Fruit fly (Drosophila melanogaster) whole organism, embryonic: ENCODE results near the gene CtsF.

ENCODE experiments used
- Bteb2 ChIP-seq: fragments of 200-800 bp; sonication (Bioruptor generic); optimal IDR thresholded peaks from 2 replicates; lab custom pipeline; 2016; ENCODE audit warnings: missing biosample characterization, missing genetic modification characterization
- CG10979 ChIP-seq: fragments of 200-800 bp; sonication (Bioruptor generic); optimal IDR thresholded peaks from 2 replicates; lab custom pipeline; 2018; ENCODE audit warnings: missing biosample characterization, mild to moderate bottlenecking, missing genetic modification characterization, moderate library complexity
- CG11560 ChIP-seq: fragments of 200-800 bp; sonication (Bioruptor generic); IDR thresholded peaks from 3 replicates; pipeline ENCODE4 v1.3.6; 2022; ENCODE audit warnings: missing biosample characterization, missing genetic modification characterization
- CG12219 ChIP-seq: fragments of 200-800 bp; sonication (Bioruptor generic); optimal IDR thresholded peaks from 3 replicates; lab custom pipeline; 2018; ENCODE audit warnings: missing biosample characterization, mild to moderate bottlenecking, missing genetic modification characterization
- CG13296 ChIP-seq: fragments of 200-800 bp; sonication (Bioruptor generic); optimal IDR thresholded peaks from 3 replicates; lab custom pipeline; 2018; ENCODE audit warnings: missing biosample characterization, mild to moderate bottlenecking, missing genetic modification characterization
- CG1603 ChIP-seq: fragments of 200-800 bp; sonication (Bioruptor generic); optimal IDR thresholded peaks from 2 replicates; lab custom pipeline; 2019; ENCODE audit warnings: missing biosample characterization, mild to moderate bottlenecking, missing genetic modification characterization, moderate library complexity
- CG16815 ChIP-seq: fragments of 200-800 bp; sonication (Bioruptor generic); optimal IDR thresholded peaks from 3 replicates; lab custom pipeline; 2017; ENCODE audit warnings: missing biosample characterization, mild to moderate bottlenecking, missing genetic modification characterization
- CG17186 ChIP-seq: fragments of 200-800 bp; sonication (Bioruptor generic); optimal IDR thresholded peaks from 3 replicates; lab custom pipeline; 2017; ENCODE audit warnings: missing biosample characterization, missing genetic modification reagents, missing genetic modification characterization
- CG17359 ChIP-seq: fragments of 200-800 bp; sonication (Bioruptor generic); optimal IDR thresholded peaks from 3 replicates; lab custom pipeline; 2018; ENCODE audit warnings: missing biosample characterization, mild to moderate bottlenecking, missing genetic modification characterization, moderate library complexity
- CG18599 ChIP-seq: fragments of 200-800 bp; sonication (Bioruptor generic); optimal IDR thresholded peaks from 3 replicates; lab custom pipeline; 2017; ENCODE audit warnings: missing biosample characterization, missing genetic modification characterization, mild to moderate bottlenecking, moderate library complexity, missing genetic modification reagents
- CG3281 ChIP-seq: fragments of 200-800 bp; sonication (Bioruptor generic); optimal IDR thresholded peaks from 3 replicates; lab custom pipeline; 2017; ENCODE audit warnings: missing biosample characterization, mild to moderate bottlenecking, missing genetic modification characterization
- CG42726 ChIP-seq: fragments of 200-800 bp; sonication (Bioruptor generic); IDR thresholded peaks from 2 replicates; pipeline ENCODE4 v1.3.6; 2022; ENCODE audit warnings: missing biosample characterization, missing genetic modification characterization; ENCODE audit not compliant: partially characterized antibody
- CG6254 ChIP-seq: fragments of 200-800 bp; sonication (Bioruptor generic); optimal IDR thresholded peaks from 3 replicates; lab custom pipeline; 2017; ENCODE audit warnings: mild to moderate bottlenecking, missing biosample characterization, missing genetic modification reagents, missing genetic modification characterization
- CG7839 ChIP-seq: fragments of 200-800 bp; sonication (Bioruptor generic); optimal IDR thresholded peaks from 3 replicates; lab custom pipeline; 2018; ENCODE audit warnings: missing biosample characterization, mild to moderate bottlenecking, missing genetic modification characterization, moderate library complexity
- CG8290 ChIP-seq, 3 experiments: fragments of 200-800 bp; sonication (Bioruptor generic); optimal IDR thresholded peaks; 2 replicates each; lab custom pipeline; 2016 to 2019; ENCODE audit warnings: missing biosample characterization in 3 of 3, missing genetic modification characterization in 3 of 3, mild to moderate bottlenecking in 2 of 3, moderate library complexity in 1 of 3
- CG8924 ChIP-seq: fragments of 200-800 bp; optimal IDR thresholded peaks from 3 replicates; lab custom pipeline; 2019; ENCODE audit warnings: missing biosample characterization, mild to moderate bottlenecking, missing genetic modification characterization, moderate library complexity
- CG9876 ChIP-seq: fragments of 200-800 bp; sonication (Bioruptor generic); optimal IDR thresholded peaks from 2 replicates; lab custom pipeline; 2016; ENCODE audit warnings: missing biosample characterization, missing genetic modification characterization
- E2f2 ChIP-seq: fragments of 200-800 bp; sonication (Bioruptor generic); IDR thresholded peaks from 2 replicates; pipeline ENCODE4 v1.3.6; 2022; ENCODE audit warnings: missing biosample characterization, missing genetic modification characterization
- Gug ChIP-seq: fragments of 200-800 bp; sonication (Bioruptor generic); IDR thresholded peaks from 4 replicates; pipeline ENCODE4 v1.3.6; 2022; ENCODE audit warnings: missing biosample characterization, missing genetic modification characterization
- H15 ChIP-seq: fragments of 200-800 bp; sonication (Bioruptor generic); IDR thresholded peaks from 3 replicates; pipeline ENCODE4 v1.3.6; 2022; ENCODE audit warnings: missing biosample characterization, missing genetic modification characterization
- HLHmδ ChIP-seq: fragments of 200-800 bp; sonication (Bioruptor generic); optimal IDR thresholded peaks from 2 replicates; lab custom pipeline; 2018; ENCODE audit warnings: missing biosample characterization, mild to moderate bottlenecking, missing genetic modification characterization, moderate library complexity
- Hr3 ChIP-seq: fragments of 200-800 bp; sonication (Bioruptor generic); optimal IDR thresholded peaks from 3 replicates; lab custom pipeline; 2016; ENCODE audit warnings: missing biosample characterization, missing genetic modification characterization
- Hsf ChIP-seq: fragments of 200-800 bp; sonication (Bioruptor generic); optimal IDR thresholded peaks from 3 replicates; lab custom pipeline; 2016; ENCODE audit warnings: missing biosample characterization, missing genetic modification characterization
- Mad ChIP-seq: fragments of 200-800 bp; sonication (Bioruptor generic); optimal IDR thresholded peaks from 2 replicates; lab custom pipeline; 2016; ENCODE audit warnings: missing biosample characterization, missing genetic modification characterization
- Mrtf ChIP-seq: fragments of 200-800 bp; sonication (Bioruptor generic); IDR thresholded peaks from 3 replicates; pipeline ENCODE4 v1.3.6; 2022; ENCODE audit warnings: missing biosample characterization, missing genetic modification characterization
- NC2β ChIP-seq: fragments of 200-800 bp; sonication (Bioruptor generic); optimal IDR thresholded peaks from 2 replicates; lab custom pipeline; 2016; ENCODE audit warnings: missing biosample characterization, missing genetic modification characterization
- Nf-YA ChIP-seq: fragments of 200-800 bp; sonication (Bioruptor generic); IDR thresholded peaks from 2 replicates; pipeline ENCODE4 v1.3.6; 2022; ENCODE audit warnings: missing biosample characterization, missing genetic modification characterization
- Ptx1 ChIP-seq: fragments of 200-800 bp; sonication (Bioruptor generic); IDR thresholded peaks from 2 replicates; pipeline ENCODE4 v1.3.6; 2022; ENCODE audit warnings: missing biosample characterization, missing genetic modification characterization
- Sry-β ChIP-seq: fragments of 200-800 bp; sonication (Bioruptor generic); optimal IDR thresholded peaks from 2 replicates; lab custom pipeline; 2018; ENCODE audit warnings: missing biosample characterization, mild to moderate bottlenecking, missing genetic modification characterization, moderate library complexity
- Xrp1 ChIP-seq: fragments of 200-800 bp; sonication (Bioruptor generic); IDR thresholded peaks from 2 replicates; pipeline ENCODE4 v1.3.6; 2022; ENCODE audit warnings: missing biosample characterization, missing genetic modification characterization
- aop ChIP-seq: fragments of 200-800 bp; sonication (Bioruptor generic); IDR thresholded peaks from 2 replicates; pipeline ENCODE4 v1.3.6; 2022; ENCODE audit warnings: missing biosample characterization, missing genetic modification characterization
- az2 ChIP-seq: fragments of 200-800 bp; sonication (Bioruptor generic); optimal IDR thresholded peaks from 3 replicates; lab custom pipeline; 2016; ENCODE audit warnings: missing biosample characterization, missing genetic modification characterization
- bab2 ChIP-seq: fragments of 200-800 bp; sonication (Bioruptor generic); optimal IDR thresholded peaks from 2 replicates; lab custom pipeline; 2016; ENCODE audit warnings: missing biosample characterization, missing genetic modification characterization
- bsh ChIP-seq, 2 experiments: fragments of 200-800 bp; sonication (Bioruptor generic); optimal IDR thresholded peaks; 2 replicates each; lab custom pipeline; 2017 to 2018; ENCODE audit warnings: mild to moderate bottlenecking in 2 of 2, missing biosample characterization in 2 of 2, missing genetic modification characterization in 2 of 2, moderate library complexity in 1 of 2
- ci ChIP-seq: fragments of 200-800 bp; sonication (Bioruptor generic); IDR thresholded peaks from 3 replicates; pipeline ENCODE4 v1.3.6; 2022; ENCODE audit warnings: missing biosample characterization, missing genetic modification characterization
- dpn ChIP-seq, 2 experiments: fragments of 200-800 bp; sonication (Bioruptor generic); optimal IDR thresholded peaks; 3 replicates each; lab custom pipeline; 2016; ENCODE audit warnings: missing biosample characterization in 2 of 2, missing genetic modification characterization in 2 of 2
- ewg ChIP-seq: fragments of 200-800 bp; sonication (Bioruptor generic); optimal IDR thresholded peaks from 3 replicates; lab custom pipeline; 2017; ENCODE audit warnings: mild to moderate bottlenecking, missing biosample characterization, missing genetic modification reagents, missing genetic modification characterization
- fd3F ChIP-seq: fragments of 200-800 bp; sonication (Bioruptor generic); optimal IDR thresholded peaks from 2 replicates; lab custom pipeline; 2018; ENCODE audit warnings: missing biosample characterization, mild to moderate bottlenecking, missing genetic modification characterization, moderate library complexity
- hb ChIP-seq: fragments of 200-800 bp; sonication (Bioruptor generic); IDR thresholded peaks from 3 replicates; pipeline ENCODE4 v1.3.6; 2022; ENCODE audit warnings: missing biosample characterization, missing genetic modification characterization; ENCODE audit not compliant: partially characterized antibody
- kah ChIP-seq: fragments of 200-800 bp; sonication (Bioruptor generic); optimal IDR thresholded peaks from 2 replicates; lab custom pipeline; 2018; ENCODE audit warnings: missing biosample characterization, mild to moderate bottlenecking, missing genetic modification characterization
- maf-S ChIP-seq: fragments of 200-800 bp; sonication (Bioruptor generic); optimal IDR thresholded peaks from 2 replicates; lab custom pipeline; 2016; ENCODE audit warnings: missing biosample characterization, missing genetic modification characterization
- mld ChIP-seq: fragments of 200-800 bp; sonication (Bioruptor generic); IDR thresholded peaks from 3 replicates; pipeline ENCODE4 v1.3.6; 2022; ENCODE audit warnings: missing biosample characterization, missing genetic modification characterization; ENCODE audit not compliant: partially characterized antibody
- sc ChIP-seq, 3 experiments: fragments of >200 bp in 2 of 3; fragments of 200-800 bp in 1 of 3; sonication (Bioruptor generic) in 1 of 3; optimal IDR thresholded peaks; 2 replicates in 2 of 3; 3 replicates in 1 of 3; lab custom pipeline; 2017; ENCODE audit warnings: mild to moderate bottlenecking in 1 of 3, missing biosample characterization in 1 of 3, missing genetic modification characterization in 1 of 3, missing genetic modification reagents in 1 of 3
- sens-2 ChIP-seq: fragments of 200-800 bp; sonication (Bioruptor generic); IDR thresholded peaks from 2 replicates; pipeline ENCODE4 v1.3.6; 2022; ENCODE audit warnings: missing biosample characterization, missing genetic modification characterization
- slbo ChIP-seq: fragments of 200-800 bp; sonication (Bioruptor generic); IDR thresholded peaks from 2 replicates; pipeline ENCODE4 v1.3.6; 2022; ENCODE audit warnings: missing biosample characterization, missing genetic modification characterization
- tgo ChIP-seq: fragments of 200-800 bp; sonication (Bioruptor generic); IDR thresholded peaks from 3 replicates; pipeline ENCODE4 v1.3.6; 2022; ENCODE audit warnings: missing biosample characterization, missing genetic modification characterization
- tio ChIP-seq: fragments of 200-800 bp; sonication (Bioruptor generic); optimal IDR thresholded peaks from 2 replicates; lab custom pipeline; 2017; ENCODE audit warnings: missing biosample characterization, missing genetic modification characterization, inconsistent platforms
- vvl ChIP-seq: fragments of 200-800 bp; sonication (Bioruptor generic); IDR thresholded peaks from 2 replicates; pipeline ENCODE4 v1.3.6; 2022; ENCODE audit warnings: missing biosample characterization, missing genetic modification characterization
- z ChIP-seq: fragments of 200-800 bp; sonication (Bioruptor generic); IDR thresholded peaks from 3 replicates; pipeline ENCODE4 v1.3.6; 2022; ENCODE audit warnings: missing biosample characterization, missing genetic modification characterization

CtsF gene

DNA sequence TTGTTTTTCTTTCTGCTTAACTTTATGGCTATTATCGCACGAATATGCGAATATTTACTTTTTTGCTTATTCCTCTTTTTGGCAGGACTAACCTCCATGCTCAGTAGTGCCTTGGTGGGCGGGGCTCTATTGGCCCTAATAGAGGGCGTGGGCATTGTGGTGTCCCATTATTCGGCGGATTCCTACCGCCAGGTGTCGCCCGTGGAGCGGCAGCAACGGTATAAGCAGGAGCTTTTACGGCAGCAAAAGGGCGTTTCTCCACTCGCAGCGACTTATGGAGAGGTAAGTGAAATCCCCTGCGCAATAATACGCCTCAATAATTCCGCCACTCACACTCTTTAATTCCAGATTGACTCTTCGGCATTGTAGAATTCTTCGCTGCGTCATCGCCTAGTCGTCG is 49.1 kb upstream of the CtsF start (continued):
- TF ChIP-seq CG8924 (tag; lab: Kevin White, UChicago) (no peak), E2f2 (GFP tag; lab: Robert Waterston, UW) (no peak), fd3F (GFP tag; lab: Kevin White, UChicago) (no peak), slbo (GFP tag; lab: Robert Waterston, UW) (no peak), CG13296 (peak; percentile 15), maf-S (no peak), CG9876 (GFP tag; lab: Kevin White, UChicago) (no peak), CG3281 (GFP tag; lab: Kevin White, UChicago) (no peak), Ptx1 (GFP tag; lab: Robert Waterston, UW) (0 out of 2 replicates have a peak, but pooled peaks have one; percentile 9), tgo (GFP tag; lab: Robert Waterston, UW) (no peak), bab2 (GFP tag; lab: Kevin White, UChicago) (no peak), bsh (GFP tag; optimal IDR thresholded peaks at IDR 0.05; lab: Kevin White, UChicago) (peak in 1 of 2 experiments; percentile 30), CG6254 (GFP tag; lab: Kevin White, UChicago) (peak; percentile 29), tio (GFP tag; lab: Kevin White, UChicago) (no peak), Nf-YA (GFP tag; lab: Robert Waterston, UW) (no peak), Bteb2 (no peak), z (GFP tag; lab: Robert Waterston, UW) (no peak), kah (peak; percentile 34), ci (GFP tag; lab: Robert Waterston, UW) (peak; percentile 83), mld (GFP tag; lab: Robert Waterston, UW) (no peak), hb (GFP tag; lab: Robert Waterston, UW) (0 out of 3 replicates have a peak, but pooled peaks have one; percentile 40), Hsf (GFP tag; lab: Kevin White, UChicago) (peak; percentile 19), vvl (GFP tag; lab: Robert Waterston, UW) (peak; percentile 47; the same call in 1 of the 2 replicates), CG42726 (GFP tag; lab: Robert Waterston, UW) (peak; percentile 54; the same call in 1 of the 2 replicates), HLHmδ (GFP tag; lab: Kevin White, UChicago) (peak; percentile 65), CG17186 (GFP tag; lab: Kevin White, UChicago) (no peak), dpn (GFP tag; optimal IDR thresholded peaks at IDR 0.05; lab: Kevin White, UChicago) (peak in 1 of 2 experiments; percentile 27), sc (optimal IDR thresholded peaks at IDR 0.05; lab: Kevin White, UChicago) (no peak), sc (GFP tag; optimal IDR thresholded peaks at IDR 0.05; lab: Kevin White, UChicago) (no peak), CG12219 (GFP tag; lab: Kevin White, UChicago) (peak; percentile 51), aop (GFP tag; lab: Robert Waterston, UW) (no peak), H15 (GFP tag; lab: Robert Waterston, UW) (0 out of 3 replicates have a peak, but pooled peaks have one; percentile 22), Mrtf (GFP tag; lab: Robert Waterston, UW) (0 out of 3 replicates have a peak, but pooled peaks have one; percentile 41), Gug (GFP tag; lab: Robert Waterston, UW) (peak; percentile 13; the same call in 1 of the 4 replicates), ewg (GFP tag; lab: Kevin White, UChicago) (peak; percentile 23), NC2β (GFP tag; lab: Kevin White, UChicago) (peak; percentile 17), Hr3 (GFP tag; lab: Kevin White, UChicago) (peak; percentile 4), Sry-β (GFP tag; lab: Kevin White, UChicago) (no peak), Xrp1 (GFP tag; lab: Robert Waterston, UW) (peak; percentile 23; the same call in 1 of the 2 replicates), CG7839 (peak; percentile 17), CG11560 (tag; lab: Robert Waterston, UW) (no peak), CG16815 (GFP tag; lab: Kevin White, UChicago) (no peak), CG17359 (tag; lab: Kevin White, UChicago) (peak; percentile 31), az2 (no peak), CG8290 (GFP tag; optimal IDR thresholded peaks at IDR 0.05; lab: Kevin White, UChicago) (peak; percentile 14), CG8290 (tag; optimal IDR thresholded peaks at IDR 0.05; lab: Kevin White, UChicago) (peak in 1 of 2 experiments; percentile 62), CG18599 (GFP tag; lab: Kevin White, UChicago) (peak; percentile 32), CG10979 (tag; lab: Kevin White, UChicago) (peak; percentile 18), CG1603 (tag; lab: Kevin White, UChicago) (peak; percentile 26), sens-2 (GFP tag; lab: Robert Waterston, UW) (no peak), Mad (peak; percentile 15)
